Worm (Caenorhabditis elegans) whole organism, midembryonic: ENCODE measurements around the gene T09A12.1.

ENCODE experiments used
- cog-1 ChIP-seq: sonication (generic microtip); optimal IDR thresholded peaks from 2 replicates; lab custom pipeline; 2016; ENCODE audit warnings: missing genetic modification characterization, missing compliant biosample characterization
- flt-1 ChIP-seq: fragments of 200-800 bp; sonication (Bioruptor generic); IDR thresholded peaks from 2 replicates; pipeline ENCODE4 v1.3.6; 2022; ENCODE audit warnings: missing genetic modification characterization, missing compliant biosample characterization
- med-1 ChIP-seq: sonication (generic microtip); optimal IDR thresholded peaks from 2 replicates; lab custom pipeline; 2017; ENCODE audit warnings: missing genetic modification characterization, mild to moderate bottlenecking, missing compliant biosample characterization, antibody characterized with exemption, missing genetic modification reagents; ENCODE audit not compliant: insufficient read depth
- tab-1 ChIP-seq: fragments of 200-800 bp; sonication (Bioruptor generic); IDR thresholded peaks from 2 replicates; pipeline ENCODE4 v1.3.6; 2022; ENCODE audit warnings: missing genetic modification characterization, missing compliant biosample characterization
- ztf-29 ChIP-seq: fragments of 200-800 bp; sonication (Bioruptor generic); IDR thresholded peaks from 2 replicates; pipeline ENCODE4 v1.3.6; 2022; ENCODE audit warnings: missing genetic modification reagents, missing genetic modification characterization, missing compliant biosample characterization

ce11 chrIV:8233268-8233667, 10.9 kb upstream of the T09A12.1 start:
- no peak for TF ChIP-seq tab-1 (GFP tag; lab: Robert Waterston, UW)
- no peak for TF ChIP-seq ztf-29 (GFP tag; lab: Robert Waterston, UW)
- no peak for TF ChIP-seq flt-1
- TF ChIP-seq cog-1 = no peak
- no peak for TF ChIP-seq med-1 (GFP tag; lab: Kevin White, UChicago)
